Fruit fly (Drosophila melanogaster): ENCODE data around the gene tal-2A.

tal-2A gene

dm6 chr3R:13815566-13816374, 2.9 kb downstream of the tal-2A start (continued):
- TF ChIP-seq Lpt (GFP tag; optimal IDR thresholded peaks at IDR 0.05) (no peak), CG6808 (GFP tag; optimal IDR thresholded peaks at IDR 0.05) (no peak), Hr39 (GFP tag; optimal IDR thresholded peaks at IDR 0.05) (no peak), CG6276 (GFP tag; optimal IDR thresholded peaks at IDR 0.05) (no peak), salr (GFP tag; optimal IDR thresholded peaks at IDR 0.05) (no peak), CG8632 (GFP tag; optimal IDR thresholded peaks at IDR 0.05) (no peak), CG6792 (GFP tag; optimal IDR thresholded peaks at IDR 0.05) (no peak), ss (GFP tag; optimal IDR thresholded peaks at IDR 0.05) (no peak), Eip78C (GFP tag) (peak; percentile 59), CG32006 (GFP tag; optimal IDR thresholded peaks at IDR 0.05) (peak; percentile 65), CG8319 (GFP tag; optimal IDR thresholded peaks at IDR 0.05) (no peak), CG1621 (tag; optimal IDR thresholded peaks at IDR 0.05) (no peak), Sox15 (GFP tag; optimal IDR thresholded peaks at IDR 0.05) (no peak), Eip75B (GFP tag; optimal IDR thresholded peaks at IDR 0.05) (no peak)

DNA sequence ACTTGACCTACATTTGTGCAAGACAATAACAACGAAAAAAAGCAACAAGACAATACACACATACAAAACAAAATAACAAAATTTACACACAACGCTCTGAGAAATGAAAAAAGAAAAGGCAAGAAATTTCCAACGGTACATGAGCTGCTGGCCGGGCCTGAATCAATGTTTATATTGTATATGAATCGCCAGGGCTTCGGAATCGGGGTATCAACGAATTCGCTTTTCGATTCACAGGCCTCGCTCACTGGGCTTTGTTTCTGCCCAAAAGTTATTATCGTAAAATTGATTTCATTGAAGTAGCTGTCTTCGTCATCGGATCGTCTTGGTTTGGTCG, 3.4 kb downstream of the tal-2A start:
- TF ChIP-seq vri (GFP tag; optimal IDR thresholded peaks at IDR 0.05) = peak; percentile 17
- no peak for TF ChIP-seq CG11294 (GFP tag; IDR thresholded peaks at IDR 0.05)
- TF ChIP-seq Eip78C (GFP tag) = peak; percentile 82
- no peak for TF ChIP-seq esn (GFP tag; optimal IDR thresholded peaks at IDR 0.05)
- no peak for TF ChIP-seq topi (GFP tag; optimal IDR thresholded peaks at IDR 0.05)
- peak; percentile 18 for TF ChIP-seq CG10669 (GFP tag; optimal IDR thresholded peaks at IDR 0.05)
- TF ChIP-seq OdsH (GFP tag; optimal IDR thresholded peaks at IDR 0.05) = no peak
- no peak for TF ChIP-seq CG1621 (tag; optimal IDR thresholded peaks at IDR 0.05)
- TF ChIP-seq Eip75B (GFP tag; optimal IDR thresholded peaks at IDR 0.05) = peak; percentile 73
- TF ChIP-seq CG34406 (GFP tag; optimal IDR thresholded peaks at IDR 0.05) = peak; percentile 41
- peak; percentile 18 for TF ChIP-seq CG6792 (GFP tag; optimal IDR thresholded peaks at IDR 0.05)
- TF ChIP-seq Smox (GFP tag; optimal IDR thresholded peaks at IDR 0.05) = peak; percentile 32
- TF ChIP-seq lz (GFP tag; optimal IDR thresholded peaks at IDR 0.05) = peak; percentile 21
- TF ChIP-seq CG3919 (GFP tag; optimal IDR thresholded peaks at IDR 0.05) = peak; percentile 21
- peak; percentile 36; the same call in 1 of the 3 replicates for TF ChIP-seq CG8119 (GFP tag; IDR thresholded peaks at IDR 0.05)
- peak; percentile 4 for TF ChIP-seq CG6276 (GFP tag; optimal IDR thresholded peaks at IDR 0.05)
- no peak for TF ChIP-seq salr (GFP tag; optimal IDR thresholded peaks at IDR 0.05)
- no peak for TF ChIP-seq Hr38 (GFP tag; optimal IDR thresholded peaks at IDR 0.05)
- peak; percentile 43 for TF ChIP-seq CG8632 (GFP tag; optimal IDR thresholded peaks at IDR 0.05)
- TF ChIP-seq Ets21C (GFP tag; optimal IDR thresholded peaks at IDR 0.05) = no peak
- no peak for TF ChIP-seq CG31627 (GFP tag; optimal IDR thresholded peaks at IDR 0.05)
- peak; percentile 29 for TF ChIP-seq svp (GFP tag)
- TF ChIP-seq eg (GFP tag; IDR thresholded peaks at IDR 0.05) = peak; percentile 73
- peak; percentile 41 for TF ChIP-seq pdm3 (GFP tag; optimal IDR thresholded peaks at IDR 0.05)
- TF ChIP-seq Ets96B (tag; optimal IDR thresholded peaks at IDR 0.05) = peak; percentile 3
- peak; percentile 53 for TF ChIP-seq Sox102F (GFP tag; optimal IDR thresholded peaks at IDR 0.05)
- TF ChIP-seq Sox15 (GFP tag; optimal IDR thresholded peaks at IDR 0.05) = no peak
- peak; percentile 8 for TF ChIP-seq spab (GFP tag; optimal IDR thresholded peaks at IDR 0.05)
- TF ChIP-seq Sox14 (GFP tag; optimal IDR thresholded peaks at IDR 0.05) = peak; percentile 20
- TF ChIP-seq dsx (GFP tag; optimal IDR thresholded peaks at IDR 0.05; ENCODE audit: poor library complexity, severe bottlenecking) = peak; percentile 4
- TF ChIP-seq net (GFP tag; optimal IDR thresholded peaks at IDR 0.05) = peak; percentile 60
- TF ChIP-seq CG32006 (GFP tag; optimal IDR thresholded peaks at IDR 0.05) = no peak
- TF ChIP-seq fd85E (GFP tag; optimal IDR thresholded peaks at IDR 0.05) = no peak
- no peak for TF ChIP-seq acj6 (GFP tag; optimal IDR thresholded peaks at IDR 0.05)
- no peak for TF ChIP-seq CG11762 (GFP tag; optimal IDR thresholded peaks at IDR 0.05; ENCODE audit: insufficient read depth)
- no peak for TF ChIP-seq Gug (GFP tag; IDR thresholded peaks at IDR 0.05)
- TF ChIP-seq CG3032 (tag; optimal IDR thresholded peaks at IDR 0.05) = peak; percentile 13
- TF ChIP-seq CG16779 (tag; optimal IDR thresholded peaks at IDR 0.05) = no peak
- no peak for TF ChIP-seq Eip93F (GFP tag; optimal IDR thresholded peaks at IDR 0.05)
- TF ChIP-seq fkh (GFP tag; optimal IDR thresholded peaks at IDR 0.05) = peak; percentile 27
- TF ChIP-seq CG6163 (GFP tag; IDR thresholded peaks at IDR 0.05) = peak; percentile 67; the same call in 2 of the 3 replicates
- TF ChIP-seq CG8319 (GFP tag; optimal IDR thresholded peaks at IDR 0.05) = peak; percentile 0
- no peak for TF ChIP-seq Lpt (GFP tag; optimal IDR thresholded peaks at IDR 0.05)
- TF ChIP-seq dac (GFP tag; optimal IDR thresholded peaks at IDR 0.05) = no peak
- TF ChIP-seq ss (GFP tag; optimal IDR thresholded peaks at IDR 0.05) = peak in 1 of 2 experiments; percentile 70
